Worm (Caenorhabditis elegans) whole organism, L3 larva: ENCODE measurements around the gene C32H11.4.
"Not testable (repeated sequence)": the region's sequence is repeated elsewhere in the genome, so short reads cannot be mapped to it uniquely, and the experiment has no call there.

Source experiments
- R02D3.7 ChIP-seq: fragments of 150-350 bp; optimal IDR thresholded peaks from 2 replicates; lab custom pipeline; 2014; ENCODE audit warnings: missing biosample characterization, missing genetic modification characterization
- ZK546.5 ChIP-seq: sonication (generic microtip); optimal IDR thresholded peaks from 2 replicates; lab custom pipeline; 2017; ENCODE audit warnings: missing biosample characterization, missing genetic modification characterization
- ama-1 ChIP-seq: fragments of 150-350 bp; optimal IDR thresholded peaks from 2 replicates; lab custom pipeline; 2018
- ceh-16 ChIP-seq: sonication (generic microtip); optimal IDR thresholded peaks from 2 replicates; lab custom pipeline; 2017; ENCODE audit warnings: missing biosample characterization, missing genetic modification characterization
- ceh-82 ChIP-seq: fragments of 150-350 bp; optimal IDR thresholded peaks from 2 replicates; lab custom pipeline; 2014; ENCODE audit warnings: missing biosample characterization, missing genetic modification characterization
- elt-1 ChIP-seq: fragments of 150-350 bp; optimal IDR thresholded peaks from 2 replicates; lab custom pipeline; 2014; ENCODE audit warnings: missing biosample characterization, missing genetic modification characterization
- elt-2 ChIP-seq: sonication (generic microtip); optimal IDR thresholded peaks from 2 replicates; lab custom pipeline; 2016; ENCODE audit warnings: missing genetic modification reagents, mild to moderate bottlenecking, missing genetic modification characterization, missing compliant biosample characterization
- elt-3 ChIP-seq, 3 experiments: fragments of 150-350 bp in 1 of 3; sonication (generic microtip) in 2 of 3; optimal IDR thresholded peaks; 2 replicates in 2 of 3; 4 replicates in 1 of 3; lab custom pipeline; 2014 to 2017; ENCODE audit warnings: missing biosample characterization in 3 of 3, missing genetic modification characterization in 3 of 3
- eor-1 ChIP-seq, 2 experiments: fragments of 150-350 bp; optimal IDR thresholded peaks; 2 replicates each; lab custom pipeline; 2014 to 2018; ENCODE audit warnings: missing biosample characterization in 2 of 2, missing genetic modification characterization in 2 of 2
- fkh-10 ChIP-seq: sonication (generic microtip); optimal IDR thresholded peaks from 2 replicates; lab custom pipeline; 2017; ENCODE audit warnings: missing biosample characterization, missing genetic modification reagents, missing genetic modification characterization
- fos-1 ChIP-seq: fragments of 150-350 bp; optimal IDR thresholded peaks from 2 replicates; lab custom pipeline; 2014; ENCODE audit warnings: missing biosample characterization, missing genetic modification characterization
- hmg-11 ChIP-seq: sonication (generic microtip); optimal IDR thresholded peaks from 2 replicates; lab custom pipeline; 2016; ENCODE audit warnings: missing genetic modification characterization, missing compliant biosample characterization
- jun-1 ChIP-seq: fragments of 150-350 bp; optimal IDR thresholded peaks from 2 replicates; lab custom pipeline; 2014; ENCODE audit warnings: missing biosample characterization, missing genetic modification reagents, missing genetic modification characterization
- lin-39 ChIP-seq: fragments of 150-350 bp; optimal IDR thresholded peaks from 2 replicates; lab custom pipeline; 2018; ENCODE audit warnings: missing biosample characterization, missing genetic modification reagents, missing genetic modification characterization
- lsy-12 ChIP-seq: sonication (generic microtip); optimal IDR thresholded peaks from 2 replicates; lab custom pipeline; 2016; ENCODE audit warnings: mild to moderate bottlenecking, missing genetic modification characterization, missing compliant biosample characterization
- nfya-1 ChIP-seq: sonication (generic microtip); optimal IDR thresholded peaks from 2 replicates; lab custom pipeline; 2017; ENCODE audit warnings: missing genetic modification characterization, mild to moderate bottlenecking, missing compliant biosample characterization, antibody characterized with exemption, moderate library complexity; ENCODE audit not compliant: insufficient read depth
- nhr-11 ChIP-seq: fragments of 150-350 bp; optimal IDR thresholded peaks from 2 replicates; lab custom pipeline; 2014; ENCODE audit warnings: missing biosample characterization, missing genetic modification characterization
- nhr-12 ChIP-seq: fragments of 150-350 bp; optimal IDR thresholded peaks from 2 replicates; lab custom pipeline; 2014; ENCODE audit warnings: missing biosample characterization, missing genetic modification characterization
- nhr-23 ChIP-seq: fragments of 150-350 bp; optimal IDR thresholded peaks from 2 replicates; lab custom pipeline; 2014; ENCODE audit warnings: missing biosample characterization, missing genetic modification reagents, missing genetic modification characterization
- nhr-43 ChIP-seq: sonication (generic microtip); optimal IDR thresholded peaks from 2 replicates; lab custom pipeline; 2016; ENCODE audit warnings: mild to moderate bottlenecking, missing genetic modification characterization, missing compliant biosample characterization; ENCODE audit not compliant: poor library complexity, severe bottlenecking
- nhr-67 ChIP-seq: fragments of 150-350 bp; optimal IDR thresholded peaks from 2 replicates; lab custom pipeline; 2014; ENCODE audit warnings: missing biosample characterization, missing genetic modification characterization
- nhr-77 ChIP-seq: fragments of 150-350 bp; optimal IDR thresholded peaks from 2 replicates; lab custom pipeline; 2014; ENCODE audit warnings: missing biosample characterization, missing genetic modification characterization
- pha-4 ChIP-seq: fragments of 150-350 bp; optimal IDR thresholded peaks from 2 replicates; lab custom pipeline; 2014; ENCODE audit warnings: missing biosample characterization, missing genetic modification reagents, missing genetic modification characterization
- pqm-1 ChIP-seq: fragments of 150-350 bp; optimal IDR thresholded peaks from 2 replicates; lab custom pipeline; 2017; ENCODE audit warnings: missing biosample characterization, missing genetic modification characterization, inconsistent platforms
- skn-1 ChIP-seq: fragments of 150-350 bp; optimal IDR thresholded peaks from 2 replicates; lab custom pipeline; 2014; ENCODE audit warnings: missing biosample characterization, missing genetic modification characterization
- tbx-2 ChIP-seq: sonication (generic microtip); optimal IDR thresholded peaks from 2 replicates; lab custom pipeline; 2016; ENCODE audit warnings: mild to moderate bottlenecking, missing genetic modification characterization, missing compliant biosample characterization
- zag-1 ChIP-seq: fragments of 150-350 bp; optimal IDR thresholded peaks from 2 replicates; lab custom pipeline; 2014; ENCODE audit warnings: missing biosample characterization, missing genetic modification characterization
- ztf-11 ChIP-seq: fragments of 150-350 bp; optimal IDR thresholded peaks from 2 replicates; lab custom pipeline; 2014; ENCODE audit warnings: missing biosample characterization, missing genetic modification characterization

C32H11.4 gene

ce11 chrIV:12921027-12921426 is at the start of gene C32H11.4:
Gene C32H11.4 (plus strand): TSS chrIV:12921264.
- no peak for TF ChIP-seq R02D3.7 (tag; lab: Kevin White, UChicago)
- peak; percentile 85 for TF ChIP-seq elt-2
- TF ChIP-seq pqm-1 (tag; lab: Kevin White, UChicago) = peak; percentile 69

- TF ChIP-seq skn-1 (tag; lab: Kevin White, UChicago) (no peak), eor-1 (tag; optimal IDR thresholded peaks at IDR 0.05; lab: Kevin White, UChicago) (no peak), zag-1 (tag; lab: Kevin White, UChicago) (no peak), elt-1 (tag; lab: Kevin White, UChicago) (no peak), ceh-82 (no peak), nhr-23 (tag; lab: Kevin White, UChicago) (no peak), nfya-1 (tag; lab: Kevin White, UChicago) (no peak), nhr-12 (no peak), nhr-43 (no peak), jun-1 (tag; lab: Kevin White, UChicago) (no peak), pha-4 (tag; lab: Kevin White, UChicago) (peak; percentile 3), elt-2 (peak; percentile 56), hmg-11 (tag; lab: Kevin White, UChicago) (no peak), nhr-77 (no peak), pqm-1 (tag; lab: Kevin White, UChicago) (no peak)
Measured at ce11 chrIV:12871445-12871947, 49.6 kb upstream of the C32H11.4 start, which contains the start of gene clec-187. Gene clec-187 (minus strand): TSS chrIV:12871495.

- not testable (repeated sequence) for TF ChIP-seq fos-1 (tag; lab: Kevin White, UChicago); ztf-11; ama-1 (lab: Kevin White, UChicago)
Measured at ce11 chrIV:12875260-12875659, 45.8 kb upstream of the C32H11.4 start, which contains the start of gene ZK896.1. Gene ZK896.1 (minus strand): TSS chrIV:12875360.

ce11 chrIV:12876558-12876957 is 44.5 kb upstream of the C32H11.4 start:
- TF ChIP-seq nhr-67 (tag; lab: Kevin White, UChicago) (no peak), R02D3.7 (tag; lab: Kevin White, UChicago) (no peak), elt-3 (tag; optimal IDR thresholded peaks at IDR 0.05; lab: Kevin White, UChicago) (no peak), skn-1 (tag; lab: Kevin White, UChicago) (no peak), lin-39 (tag; lab: Kevin White, UChicago) (no peak), elt-2 (peak; percentile 62), fkh-10 (GFP tag; lab: Kevin White, UChicago) (no peak), hmg-11 (tag; lab: Kevin White, UChicago) (no peak), nhr-11 (tag; lab: Kevin White, UChicago) (no peak), pqm-1 (tag; lab: Kevin White, UChicago) (peak; percentile 74)

ce11 chrIV:12879557-12879956 is 41.5 kb upstream of the C32H11.4 start, which contains the start of gene ZK896.5:
Gene ZK896.5 (minus strand): TSS chrIV:12879645.
- TF ChIP-seq tbx-2 (no peak), lsy-12 (tag; lab: Kevin White, UChicago) (no peak), pha-4 (tag; lab: Kevin White, UChicago) (peak; percentile 79), ceh-16 (tag; lab: Kevin White, UChicago) (no peak), eor-1 (tag; optimal IDR thresholded peaks at IDR 0.05; lab: Kevin White, UChicago) (no peak), elt-2 (peak; percentile 85), zag-1 (tag; lab: Kevin White, UChicago) (no peak), ZK546.5 (tag; lab: Kevin White, UChicago) (no peak), fos-1 (tag; lab: Kevin White, UChicago) (no peak), nfya-1 (tag; lab: Kevin White, UChicago) (no peak), skn-1 (tag; lab: Kevin White, UChicago) (no peak), ztf-11 (no peak), pqm-1 (tag; lab: Kevin White, UChicago) (peak; percentile 95), nhr-11 (tag; lab: Kevin White, UChicago) (no peak)

- TF ChIP-seq elt-2 (peak; percentile 26), nhr-67 (tag; lab: Kevin White, UChicago) (no peak)
Measured at ce11 chrIV:12883190-12883589, 37.9 kb upstream of the C32H11.4 start, which contains the start of gene ZK896.4. Gene ZK896.4 (minus strand): TSS chrIV:12883290.
